Fruit fly (Drosophila melanogaster) whole organism, embryonic: ENCODE measurements around the gene CG42366.

ENCODE experiments used
- Bdp1 ChIP-seq: fragments of 200-800 bp; sonication (Bioruptor generic); optimal IDR thresholded peaks from 3 replicates; lab custom pipeline; 2016; ENCODE audit warnings: missing biosample characterization, missing genetic modification characterization
- C15 ChIP-seq: fragments of 200-800 bp; sonication (Bioruptor generic); IDR thresholded peaks from 3 replicates; pipeline ENCODE4 v1.3.6; 2022; ENCODE audit warnings: missing biosample characterization, missing genetic modification characterization
- CG10147 ChIP-seq: fragments of 200-800 bp; sonication (Bioruptor generic); optimal IDR thresholded peaks from 2 replicates; lab custom pipeline; 2019; ENCODE audit warnings: missing biosample characterization, mild to moderate bottlenecking, missing genetic modification characterization, moderate library complexity
- CG10431 ChIP-seq: fragments of 200-800 bp; sonication (Bioruptor generic); optimal IDR thresholded peaks from 3 replicates; lab custom pipeline; 2018; ENCODE audit warnings: missing biosample characterization, mild to moderate bottlenecking, missing genetic modification characterization
- CG1233 ChIP-seq: fragments of 200-800 bp; sonication (Bioruptor generic); optimal IDR thresholded peaks from 4 replicates; lab custom pipeline; 2018; ENCODE audit warnings: missing biosample characterization, mild to moderate bottlenecking, missing genetic modification characterization
- CG12942 ChIP-seq: fragments of 200-800 bp; sonication (Bioruptor generic); optimal IDR thresholded peaks from 3 replicates; lab custom pipeline; 2016; ENCODE audit warnings: missing biosample characterization, missing genetic modification characterization
- CG13287 ChIP-seq: fragments of 200-800 bp; sonication (Bioruptor generic); IDR thresholded peaks from 2 replicates; pipeline ENCODE4 v1.3.6; 2022; ENCODE audit warnings: missing biosample characterization, missing genetic modification characterization; ENCODE audit not compliant: partially characterized antibody
- CG14710 ChIP-seq: fragments of 200-800 bp; sonication (Bioruptor generic); optimal IDR thresholded peaks from 3 replicates; lab custom pipeline; 2019; ENCODE audit warnings: missing biosample characterization, mild to moderate bottlenecking, missing genetic modification characterization, moderate library complexity
- CG16813 ChIP-seq: fragments of 200-800 bp; sonication (Bioruptor generic); IDR thresholded peaks from 3 replicates; pipeline ENCODE4 v1.3.6; 2022; ENCODE audit warnings: missing biosample characterization, missing genetic modification characterization; ENCODE audit not compliant: partially characterized antibody
- CG17612 ChIP-seq: fragments of 200-800 bp; sonication (Bioruptor generic); IDR thresholded peaks from 2 replicates; pipeline ENCODE4 v1.3.6; 2022; ENCODE audit warnings: missing biosample characterization, missing genetic modification characterization
- CG1792 ChIP-seq: fragments of 200-800 bp; sonication (Bioruptor generic); optimal IDR thresholded peaks from 2 replicates; lab custom pipeline; 2016; ENCODE audit warnings: missing biosample characterization, missing genetic modification characterization
- CG18011 ChIP-seq: fragments of 200-800 bp; sonication (Bioruptor generic); optimal IDR thresholded peaks from 2 replicates; lab custom pipeline; 2017; ENCODE audit warnings: missing biosample characterization, missing genetic modification characterization, mild to moderate bottlenecking, moderate library complexity, missing genotype
- CG30403 ChIP-seq: fragments of 200-800 bp; sonication (Bioruptor generic); optimal IDR thresholded peaks from 3 replicates; lab custom pipeline; 2016; ENCODE audit warnings: missing biosample characterization, missing genetic modification characterization
- CG5953 ChIP-seq: fragments of 200-800 bp; sonication (Bioruptor generic); IDR thresholded peaks from 2 replicates; pipeline ENCODE4 v1.3.6; 2022; ENCODE audit warnings: missing biosample characterization, missing genetic modification characterization
- CG6791 ChIP-seq: fragments of 200-800 bp; sonication (Bioruptor generic); IDR thresholded peaks from 3 replicates; pipeline ENCODE4 v1.3.6; 2022; ENCODE audit warnings: missing biosample characterization, missing genetic modification characterization; ENCODE audit not compliant: partially characterized antibody
- CG7745 ChIP-seq: fragments of 200-800 bp; sonication (Bioruptor generic); optimal IDR thresholded peaks from 2 replicates; lab custom pipeline; 2018; ENCODE audit warnings: missing biosample characterization, mild to moderate bottlenecking, missing genetic modification characterization, moderate library complexity
- CG7987 ChIP-seq: fragments of 200-800 bp; sonication (Bioruptor generic); optimal IDR thresholded peaks from 2 replicates; lab custom pipeline; 2018; ENCODE audit warnings: missing biosample characterization, mild to moderate bottlenecking, missing genetic modification characterization, moderate library complexity
- CrebB ChIP-seq: fragments of 200-800 bp; sonication (Bioruptor generic); optimal IDR thresholded peaks from 3 replicates; lab custom pipeline; 2018; ENCODE audit warnings: missing biosample characterization, mild to moderate bottlenecking, missing genetic modification characterization
- Dp ChIP-seq: fragments of 200-800 bp; sonication (Bioruptor generic); optimal IDR thresholded peaks from 2 replicates; lab custom pipeline; 2018; ENCODE audit warnings: missing biosample characterization, mild to moderate bottlenecking, missing genetic modification characterization, moderate library complexity
- E2f2 ChIP-seq: fragments of 200-800 bp; sonication (Bioruptor generic); IDR thresholded peaks from 2 replicates; pipeline ENCODE4 v1.3.6; 2022; ENCODE audit warnings: missing biosample characterization, missing genetic modification characterization
- GATAe ChIP-seq: fragments of 200-800 bp; sonication (Bioruptor generic); conservative IDR thresholded peaks from 2 replicates; pipeline ENCODE4 v1.3.6; 2022; ENCODE audit warnings: missing biosample characterization, missing genetic modification characterization
- HLH4C ChIP-seq: fragments of 200-800 bp; sonication (Bioruptor generic); IDR thresholded peaks from 3 replicates; pipeline ENCODE4 v1.3.6; 2022; ENCODE audit warnings: missing biosample characterization, missing genetic modification characterization; ENCODE audit not compliant: partially characterized antibody
- HmgD ChIP-seq: fragments of 200-800 bp; sonication (Bioruptor generic); optimal IDR thresholded peaks from 3 replicates; lab custom pipeline; 2016; ENCODE audit warnings: missing biosample characterization, missing genetic modification characterization
- Lhr ChIP-seq: fragments of 200-800 bp; sonication (Bioruptor generic); optimal IDR thresholded peaks from 3 replicates; lab custom pipeline; 2017; ENCODE audit warnings: mild to moderate bottlenecking, missing biosample characterization, missing genetic modification reagents, missing genetic modification characterization
- Lim3 ChIP-seq: fragments of 200-800 bp; sonication (Bioruptor generic); IDR thresholded peaks from 2 replicates; pipeline ENCODE4 v1.3.6; 2022; ENCODE audit warnings: missing biosample characterization, missing genetic modification characterization
- Opbp ChIP-seq: fragments of 200-800 bp; sonication (Bioruptor generic); IDR thresholded peaks from 3 replicates; pipeline ENCODE4 v1.3.6; 2022; ENCODE audit warnings: missing biosample characterization, missing genetic modification characterization; ENCODE audit not compliant: partially characterized antibody
- TFAM ChIP-seq: fragments of 200-800 bp; sonication (Bioruptor generic); optimal IDR thresholded peaks from 2 replicates; lab custom pipeline; 2017; ENCODE audit warnings: missing biosample characterization, missing genetic modification characterization, inconsistent platforms
- ara ChIP-seq: fragments of 200-800 bp; sonication (Bioruptor generic); IDR thresholded peaks from 2 replicates; pipeline ENCODE4 v1.3.6; 2022; ENCODE audit warnings: missing biosample characterization, missing genetic modification characterization
- bab2 ChIP-seq: fragments of 200-800 bp; sonication (Bioruptor generic); optimal IDR thresholded peaks from 2 replicates; lab custom pipeline; 2016; ENCODE audit warnings: missing biosample characterization, missing genetic modification characterization
- bowl ChIP-seq: fragments of 200-800 bp; sonication (Bioruptor generic); IDR thresholded peaks from 2 replicates; pipeline ENCODE4 v1.3.6; 2022; ENCODE audit warnings: missing biosample characterization, missing genetic modification characterization
- dm ChIP-seq: fragments of 200-800 bp; sonication (Bioruptor generic); optimal IDR thresholded peaks from 3 replicates; lab custom pipeline; 2016; ENCODE audit warnings: missing biosample characterization, missing genetic modification characterization
- ems ChIP-seq: fragments of 200-800 bp; sonication (Bioruptor generic); optimal IDR thresholded peaks from 3 replicates; lab custom pipeline; 2016; ENCODE audit warnings: missing biosample characterization, missing genetic modification characterization
- esg ChIP-seq: fragments of 200-800 bp; sonication (Bioruptor generic); conservative IDR thresholded peaks from 2 replicates; pipeline ENCODE4 v1.3.6; 2022; ENCODE audit warnings: missing biosample characterization, missing genetic modification characterization
- fd3F ChIP-seq: fragments of 200-800 bp; sonication (Bioruptor generic); optimal IDR thresholded peaks from 2 replicates; lab custom pipeline; 2018; ENCODE audit warnings: missing biosample characterization, mild to moderate bottlenecking, missing genetic modification characterization, moderate library complexity
- gt ChIP-seq: fragments of 200-800 bp; sonication (Bioruptor generic); IDR thresholded peaks from 2 replicates; pipeline ENCODE4 v1.3.6; 2022; ENCODE audit warnings: missing biosample characterization, missing genetic modification characterization
- hb ChIP-seq: fragments of 200-800 bp; sonication (Bioruptor generic); IDR thresholded peaks from 3 replicates; pipeline ENCODE4 v1.3.6; 2022; ENCODE audit warnings: missing biosample characterization, missing genetic modification characterization; ENCODE audit not compliant: partially characterized antibody
- hbn ChIP-seq: fragments of 200-800 bp; sonication (Bioruptor generic); IDR thresholded peaks from 2 replicates; pipeline ENCODE4 v1.3.6; 2022; ENCODE audit warnings: missing biosample characterization, missing genetic modification characterization; ENCODE audit not compliant: partially characterized antibody
- jumu ChIP-seq: fragments of 200-800 bp; sonication (Bioruptor generic); optimal IDR thresholded peaks from 3 replicates; lab custom pipeline; 2016; ENCODE audit warnings: missing biosample characterization, missing genetic modification characterization
- klu ChIP-seq: fragments of 200-800 bp; sonication (Bioruptor generic); IDR thresholded peaks from 2 replicates; pipeline ENCODE4 v1.3.6; 2022; ENCODE audit warnings: missing biosample characterization, missing genetic modification characterization
- luna ChIP-seq: fragments of 200-800 bp; sonication (Bioruptor generic); optimal IDR thresholded peaks from 2 replicates; lab custom pipeline; 2016; ENCODE audit warnings: missing biosample characterization, missing genetic modification characterization
- nerfin-2 ChIP-seq: fragments of 200-800 bp; sonication (Bioruptor generic); IDR thresholded peaks from 2 replicates; pipeline ENCODE4 v1.3.6; 2022; ENCODE audit warnings: missing biosample characterization, missing genetic modification characterization; ENCODE audit not compliant: partially characterized antibody
- peb ChIP-seq: fragments of 200-800 bp; sonication (Bioruptor generic); IDR thresholded peaks from 2 replicates; pipeline ENCODE4 v1.3.6; 2022; ENCODE audit warnings: missing biosample characterization, missing genetic modification characterization
- repo ChIP-seq: fragments of 200-800 bp; sonication (Bioruptor generic); optimal IDR thresholded peaks from 2 replicates; lab custom pipeline; 2016; ENCODE audit warnings: missing biosample characterization, missing genetic modification characterization
- row ChIP-seq: fragments of 200-800 bp; sonication (Bioruptor generic); IDR thresholded peaks from 3 replicates; pipeline ENCODE4 v1.3.6; 2022; ENCODE audit warnings: missing biosample characterization, missing genetic modification characterization
- salm ChIP-seq: fragments of 200-800 bp; sonication (Bioruptor generic); optimal IDR thresholded peaks from 2 replicates; lab custom pipeline; 2018; ENCODE audit warnings: missing biosample characterization, mild to moderate bottlenecking, missing genetic modification characterization
- tin ChIP-seq: fragments of 200-800 bp; sonication (Bioruptor generic); optimal IDR thresholded peaks from 3 replicates; lab custom pipeline; 2016; ENCODE audit warnings: missing biosample characterization, missing genetic modification characterization
- tio ChIP-seq: fragments of 200-800 bp; sonication (Bioruptor generic); optimal IDR thresholded peaks from 2 replicates; lab custom pipeline; 2017; ENCODE audit warnings: missing biosample characterization, missing genetic modification characterization, inconsistent platforms
- tna ChIP-seq: fragments of 200-800 bp; sonication (Bioruptor generic); IDR thresholded peaks from 2 replicates; pipeline ENCODE4 v1.3.6; 2022; ENCODE audit warnings: missing biosample characterization, missing genetic modification characterization; ENCODE audit not compliant: partially characterized antibody
- trem ChIP-seq: fragments of 200-800 bp; optimal IDR thresholded peaks from 3 replicates; lab custom pipeline; 2019; ENCODE audit warnings: missing biosample characterization, mild to moderate bottlenecking, missing genetic modification characterization, moderate library complexity
- ttk ChIP-seq: fragments of 200-800 bp; sonication (Bioruptor generic); IDR thresholded peaks from 2 replicates; pipeline ENCODE4 v2.1.2; 2022; ENCODE audit warnings: missing biosample characterization, missing genetic modification characterization
- zen2 ChIP-seq: fragments of 200-800 bp; sonication (Bioruptor generic); IDR thresholded peaks from 3 replicates; pipeline ENCODE4 v1.3.6; 2022; ENCODE audit warnings: missing biosample characterization, missing genetic modification characterization; ENCODE audit not compliant: partially characterized antibody

The CG42366 gene

DNA sequence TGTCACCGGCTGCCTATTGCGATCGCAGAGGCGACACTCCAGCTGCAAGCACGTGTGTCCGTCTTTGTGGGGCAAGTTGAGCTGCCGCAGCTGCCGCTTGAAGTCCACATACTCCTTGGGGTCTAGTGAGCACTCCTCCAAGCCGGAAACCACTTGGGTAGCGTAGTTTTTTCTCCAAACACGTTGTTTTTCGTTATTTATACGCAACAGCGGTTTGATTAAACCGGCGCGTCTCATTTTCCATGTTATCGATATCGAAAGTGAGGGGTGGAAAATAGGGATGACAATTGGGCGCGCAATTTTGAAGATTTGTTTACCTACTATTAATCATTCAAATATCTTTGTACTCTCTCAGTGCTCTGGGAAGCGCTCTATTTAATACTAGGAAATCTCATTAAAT is 31.8 kb upstream of the CG42366 start, which contains the start of gene mtDNA-helicase (continued):
- TF ChIP-seq E2f2 (GFP tag; lab: Robert Waterston, UW) = peak; percentile 91
- no peak for TF ChIP-seq esg (GFP tag; lab: Robert Waterston, UW)
- no peak for TF ChIP-seq tin (GFP tag; lab: Kevin White, UChicago)
- no peak for TF ChIP-seq CG1792
- no peak for TF ChIP-seq CG10147 (GFP tag; lab: Kevin White, UChicago)
- no peak for TF ChIP-seq gt (GFP tag; lab: Robert Waterston, UW)
- peak; percentile 51 for TF ChIP-seq tna (GFP tag; lab: Robert Waterston, UW)
- TF ChIP-seq HmgD (GFP tag; lab: Kevin White, UChicago) = no peak
- TF ChIP-seq Opbp = peak; percentile 57; the same call in 1 of the 3 replicates
- TF ChIP-seq C15 (GFP tag; lab: Robert Waterston, UW) = no peak
- TF ChIP-seq CG16813 = peak; percentile 38; the same call in 1 of the 3 replicates
- TF ChIP-seq jumu (GFP tag; lab: Kevin White, UChicago) = no peak
- TF ChIP-seq repo (GFP tag; lab: Kevin White, UChicago) = no peak
- no peak for TF ChIP-seq tio (GFP tag; lab: Kevin White, UChicago)
- TF ChIP-seq CG7987 = no peak
- TF ChIP-seq Bdp1 (GFP tag; lab: Kevin White, UChicago) = no peak
- TF ChIP-seq CG7745 (tag; lab: Kevin White, UChicago) = no peak
- TF ChIP-seq CG5953 = no peak
- TF ChIP-seq ttk (GFP tag; lab: Robert Waterston, UW) = no peak
- TF ChIP-seq GATAe (GFP tag; lab: Robert Waterston, UW) = no peak
- peak; percentile 59 for TF ChIP-seq HLH4C
- TF ChIP-seq row = no peak; the same call in 2 of the 3 replicates
- TF ChIP-seq CG13287 (GFP tag; lab: Robert Waterston, UW) = peak; percentile 65
- TF ChIP-seq Dp (GFP tag; lab: Kevin White, UChicago) = peak; percentile 86
- TF ChIP-seq salm = no peak
- TF ChIP-seq CG6791 (GFP tag; lab: Robert Waterston, UW) = peak; percentile 62; the same call in 1 of the 3 replicates
- TF ChIP-seq trem (tag; lab: Kevin White, UChicago) = peak; percentile 1
- no peak for TF ChIP-seq luna (GFP tag; lab: Kevin White, UChicago)
- TF ChIP-seq zen2 (GFP tag; lab: Robert Waterston, UW) = peak; percentile 39; the same call in 1 of the 3 replicates
- TF ChIP-seq CG12942 (GFP tag; lab: Kevin White, UChicago) = no peak
- TF ChIP-seq CG17612 = no peak
- no peak for TF ChIP-seq CG30403 (GFP tag; lab: Kevin White, UChicago)
- TF ChIP-seq dm (GFP tag; lab: Kevin White, UChicago) = peak; percentile 77
- peak; percentile 38; the same call in 1 of the 2 replicates for TF ChIP-seq klu (GFP tag; lab: Robert Waterston, UW)
- TF ChIP-seq bowl (GFP tag; lab: Robert Waterston, UW) = no peak
- TF ChIP-seq fd3F = no peak
- no peak for TF ChIP-seq TFAM (GFP tag; lab: Kevin White, UChicago)
- no peak for TF ChIP-seq CG1233 (GFP tag; lab: Kevin White, UChicago)
- TF ChIP-seq hbn (GFP tag; lab: Robert Waterston, UW) = peak; percentile 51; the same call in 1 of the 2 replicates
- TF ChIP-seq nerfin-2 (GFP tag; lab: Robert Waterston, UW) = 0 out of 2 replicates have a peak, but pooled peaks have one; percentile 41
- no peak for TF ChIP-seq hb (GFP tag; lab: Robert Waterston, UW)
- no peak for TF ChIP-seq peb (GFP tag; lab: Robert Waterston, UW)
- TF ChIP-seq Lhr (GFP tag; lab: Kevin White, UChicago) = no peak
- no peak for TF ChIP-seq CG14710 (tag; lab: Kevin White, UChicago)
- no peak for TF ChIP-seq ara (GFP tag; lab: Robert Waterston, UW)
- TF ChIP-seq CG18011 (GFP tag; lab: Kevin White, UChicago) = no peak
- no peak for TF ChIP-seq CrebB (tag; lab: Kevin White, UChicago)
- TF ChIP-seq bab2 = no peak
- no peak for TF ChIP-seq ems (GFP tag; lab: Kevin White, UChicago)
- TF ChIP-seq Lim3 (GFP tag; lab: Robert Waterston, UW) = no peak
- TF ChIP-seq CG10431 (GFP tag; lab: Kevin White, UChicago) = no peak
